Fruit fly (Drosophila melanogaster): Measurements from ENCODE around the gene Nepl17.

dm6 chr3R:28897891-28898290 lies 25.2 kb downstream of the Nepl17 start:
- TF ChIP-seq cnc (optimal IDR thresholded peaks at IDR 0.05) (no peak), toe (GFP tag; optimal IDR thresholded peaks at IDR 0.05) (no peak), CG12768 (GFP tag; optimal IDR thresholded peaks at IDR 0.05) (no peak), CG7045 (GFP tag; optimal IDR thresholded peaks at IDR 0.05) (no peak), kay (GFP tag; ENCODE audit: borderline replicate concordance) (no peak), Mnt (GFP tag; optimal IDR thresholded peaks at IDR 0.05) (no peak), cic (GFP tag; optimal IDR thresholded peaks at IDR 0.05) (no peak)

All from whole organism, adult.